Fruit fly (Drosophila melanogaster): ENCODE data around the gene PolA2.

Gene PolA2

DNA sequence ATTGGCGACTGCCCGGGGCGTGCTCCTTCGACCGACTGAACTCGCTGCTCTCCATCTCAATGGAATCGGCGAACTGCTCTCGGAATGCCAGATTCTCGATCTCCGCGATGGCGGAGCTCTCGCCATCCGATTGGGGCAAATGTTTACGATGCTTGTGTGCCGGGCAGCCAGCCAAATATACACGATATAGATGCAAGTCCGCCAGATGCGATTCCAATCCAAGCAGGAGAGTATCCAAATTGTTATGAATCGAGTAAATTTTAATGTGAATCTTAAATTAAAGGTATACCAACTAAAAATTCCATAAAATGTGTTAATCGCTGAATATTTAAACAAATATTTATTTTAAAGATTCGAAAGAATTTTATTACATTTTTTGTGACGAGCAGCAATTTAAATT is 8.9 kb downstream of the PolA2 start, which contains the start of gene CG5984:
CG5984 (minus strand) TSS at position 101 of the 400 bp plus-strand sequence.
- TF ChIP-seq usp (GFP tag; optimal IDR thresholded peaks at IDR 0.05) = no peak
- no peak for TF ChIP-seq Myc (optimal IDR thresholded peaks at IDR 0.05)
- no peak for TF ChIP-seq HLH106 (tag; optimal IDR thresholded peaks at IDR 0.05)
- TF ChIP-seq brk (GFP tag; optimal IDR thresholded peaks at IDR 0.05) = no peak
- TF ChIP-seq CG9705 (GFP tag; optimal IDR thresholded peaks at IDR 0.05) = no peak
- TF ChIP-seq dmrt93B (GFP tag; optimal IDR thresholded peaks at IDR 0.05) = no peak
- no peak for TF ChIP-seq OdsH (GFP tag; optimal IDR thresholded peaks at IDR 0.05)
- no peak for TF ChIP-seq Vsx2 (GFP tag; optimal IDR thresholded peaks at IDR 0.05; ENCODE audit: partially characterized antibody)
- TF ChIP-seq Jra (GFP tag; optimal IDR thresholded peaks at IDR 0.05) = no peak
- no peak for TF ChIP-seq Abd-B (GFP tag; optimal IDR thresholded peaks at IDR 0.05)
- no peak for TF ChIP-seq lola (GFP tag; optimal IDR thresholded peaks at IDR 0.05)
- TF ChIP-seq N (GFP tag; optimal IDR thresholded peaks at IDR 0.05) = no peak
- TF ChIP-seq Hr83 (GFP tag; optimal IDR thresholded peaks at IDR 0.05; ENCODE audit: poor library complexity, severe bottlenecking) = no peak
- TF ChIP-seq Hr78 (GFP tag; optimal IDR thresholded peaks at IDR 0.05) = no peak
- TF ChIP-seq dsf (GFP tag; optimal IDR thresholded peaks at IDR 0.05; ENCODE audit: borderline replicate concordance) = no peak
- TF ChIP-seq CrebA (GFP tag; optimal IDR thresholded peaks at IDR 0.05; ENCODE audit: borderline replicate concordance) = no peak
- TF ChIP-seq psq (GFP tag; optimal IDR thresholded peaks at IDR 0.05) = no peak
- no peak for TF ChIP-seq sage (GFP tag; optimal IDR thresholded peaks at IDR 0.05)
- TF ChIP-seq ey (GFP tag; optimal IDR thresholded peaks at IDR 0.05) = no peak

DNA sequence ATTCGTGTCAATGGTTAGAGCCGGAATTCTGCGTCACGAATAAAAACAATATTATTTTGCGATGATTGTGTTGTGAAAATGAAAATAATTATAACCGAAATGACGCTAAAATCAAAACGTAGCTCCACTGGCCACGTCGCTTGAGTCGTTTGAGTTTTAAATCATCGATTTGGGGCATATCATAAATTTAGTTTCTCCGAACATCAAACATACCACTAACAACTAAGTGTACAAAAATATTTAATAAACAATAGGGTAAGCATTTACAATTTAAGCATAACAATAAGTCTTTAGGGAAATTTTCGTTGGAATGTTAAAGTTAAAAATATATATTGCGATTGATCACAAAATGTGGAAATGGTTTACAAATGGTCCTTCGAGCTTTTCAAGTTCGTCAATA is 11.9 kb downstream of the PolA2 start, which contains the start of the genes TTLL6B and TfIIA-L:
TTLL6B (minus strand) TSS at position 101 of the 400 bp plus-strand sequence.
TfIIA-L (plus strand) TSS at position 206 of the 400 bp plus-strand sequence.
- TF ChIP-seq HLH106 (tag; optimal IDR thresholded peaks at IDR 0.05) = no peak
- TF ChIP-seq N (GFP tag; optimal IDR thresholded peaks at IDR 0.05) = no peak
- TF ChIP-seq Hr83 (GFP tag; optimal IDR thresholded peaks at IDR 0.05; ENCODE audit: poor library complexity, severe bottlenecking) = no peak
- TF ChIP-seq br (GFP tag; optimal IDR thresholded peaks at IDR 0.05) = no peak
- no peak for TF ChIP-seq Vsx2 (GFP tag; optimal IDR thresholded peaks at IDR 0.05; ENCODE audit: partially characterized antibody)
- no peak for TF ChIP-seq Hr78 (GFP tag; optimal IDR thresholded peaks at IDR 0.05)
- no peak for TF ChIP-seq tai (GFP tag; optimal IDR thresholded peaks at IDR 0.05)
- no peak for TF ChIP-seq Dif (GFP tag; optimal IDR thresholded peaks at IDR 0.05; ENCODE audit: partially characterized antibody)
- TF ChIP-seq sv (GFP tag; optimal IDR thresholded peaks at IDR 0.05) = no peak
- no peak for TF ChIP-seq CG9705 (GFP tag; optimal IDR thresholded peaks at IDR 0.05)
- no peak for TF ChIP-seq CrebA (GFP tag; optimal IDR thresholded peaks at IDR 0.05; ENCODE audit: borderline replicate concordance)
- no peak for TF ChIP-seq usp (GFP tag; optimal IDR thresholded peaks at IDR 0.05)
- no peak for TF ChIP-seq Sp1 (GFP tag; optimal IDR thresholded peaks at IDR 0.05)
- no peak for TF ChIP-seq Abd-B (GFP tag; optimal IDR thresholded peaks at IDR 0.05)
- no peak for TF ChIP-seq ey (GFP tag; optimal IDR thresholded peaks at IDR 0.05)
- TF ChIP-seq GATAd (GFP tag; optimal IDR thresholded peaks at IDR 0.05) = no peak
- TF ChIP-seq fru (GFP tag; optimal IDR thresholded peaks at IDR 0.05) = no peak
- TF ChIP-seq h (GFP tag; optimal IDR thresholded peaks at IDR 0.05) = no peak
- TF ChIP-seq CG32264 (GFP tag; optimal IDR thresholded peaks at IDR 0.05) = no peak

DNA sequence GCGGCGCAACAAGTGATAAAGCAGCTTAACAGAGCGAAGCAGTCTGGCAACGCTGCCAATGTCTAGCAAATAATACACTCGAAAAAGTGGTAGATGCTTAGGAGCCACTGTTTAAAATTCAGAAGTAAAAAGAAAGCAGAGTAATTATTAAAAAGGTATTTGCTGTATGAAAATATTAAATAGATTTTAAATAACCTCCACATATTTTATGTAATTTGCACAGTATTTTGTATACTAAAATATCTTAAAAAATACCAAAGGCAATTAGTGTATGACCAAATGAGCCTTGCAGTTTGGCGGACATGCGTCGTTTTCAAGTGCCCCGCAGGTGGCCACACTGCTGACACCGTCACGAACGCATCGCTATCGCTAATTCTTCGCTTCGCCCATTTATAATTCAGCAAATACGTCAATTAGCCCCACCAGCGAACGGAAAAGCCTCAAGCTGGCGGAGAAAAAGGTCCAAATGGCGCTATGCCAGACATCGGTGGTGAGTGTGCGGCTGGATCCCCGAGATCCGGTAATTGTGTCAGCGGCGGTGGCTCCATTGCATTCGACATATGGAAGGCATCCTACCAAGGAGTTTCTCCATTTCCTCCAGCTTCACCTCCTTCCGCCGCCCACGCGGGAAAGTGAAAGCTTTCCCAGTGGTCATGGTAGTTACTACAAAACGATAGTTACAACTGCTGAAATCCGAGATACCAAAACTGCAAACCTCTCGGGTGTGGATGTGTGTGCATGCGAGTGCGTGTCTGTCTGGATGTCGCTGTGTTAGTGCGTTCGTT is 14.4 kb downstream of the PolA2 start, which contains the start of gene pll:
pll (minus strand) TSS at position 47 of the 785 bp plus-strand sequence.
- TF ChIP-seq GATAd (GFP tag; optimal IDR thresholded peaks at IDR 0.05) = peak; percentile 60
- no peak for TF ChIP-seq lola (GFP tag; optimal IDR thresholded peaks at IDR 0.05)
- TF ChIP-seq sv (GFP tag; optimal IDR thresholded peaks at IDR 0.05) = peak; percentile 85
- peak; percentile 82 for TF ChIP-seq ey (GFP tag; optimal IDR thresholded peaks at IDR 0.05)
- peak; percentile 84 for TF ChIP-seq rgr (GFP tag; optimal IDR thresholded peaks at IDR 0.05)
- peak; percentile 91 for TF ChIP-seq Hr83 (GFP tag; optimal IDR thresholded peaks at IDR 0.05; ENCODE audit: poor library complexity, severe bottlenecking)
- peak; percentile 49 for TF ChIP-seq Mio (GFP tag; optimal IDR thresholded peaks at IDR 0.05)
- TF ChIP-seq Sp1 (GFP tag; optimal IDR thresholded peaks at IDR 0.05) = peak; percentile 72
- TF ChIP-seq Hnf4 (GFP tag; optimal IDR thresholded peaks at IDR 0.05) = no peak
- TF ChIP-seq br (GFP tag; optimal IDR thresholded peaks at IDR 0.05) = no peak
- TF ChIP-seq HLH106 (tag; optimal IDR thresholded peaks at IDR 0.05) = peak; percentile 84
- TF ChIP-seq h (GFP tag; optimal IDR thresholded peaks at IDR 0.05) = peak; percentile 84
- peak; percentile 50 for TF ChIP-seq CG32264 (GFP tag; optimal IDR thresholded peaks at IDR 0.05)
- no peak for TF ChIP-seq brk (GFP tag; optimal IDR thresholded peaks at IDR 0.05)
- peak in 1 of 2 experiments; percentile 88 for TF ChIP-seq foxo (GFP tag; optimal IDR thresholded peaks at IDR 0.05)
- TF ChIP-seq CG9705 (GFP tag; optimal IDR thresholded peaks at IDR 0.05) = peak; percentile 74
- TF ChIP-seq OdsH (GFP tag; optimal IDR thresholded peaks at IDR 0.05) = peak; percentile 74
- TF ChIP-seq woc (GFP tag; optimal IDR thresholded peaks at IDR 0.05) = no peak
- no peak for TF ChIP-seq Rel (GFP tag; optimal IDR thresholded peaks at IDR 0.05)
- TF ChIP-seq Rel (tag; optimal IDR thresholded peaks at IDR 0.05) = peak; percentile 61
- peak; percentile 73 for TF ChIP-seq psq (GFP tag; optimal IDR thresholded peaks at IDR 0.05)
